Fruit fly (Drosophila melanogaster): ENCODE data around the gene CG9747.

DNA sequence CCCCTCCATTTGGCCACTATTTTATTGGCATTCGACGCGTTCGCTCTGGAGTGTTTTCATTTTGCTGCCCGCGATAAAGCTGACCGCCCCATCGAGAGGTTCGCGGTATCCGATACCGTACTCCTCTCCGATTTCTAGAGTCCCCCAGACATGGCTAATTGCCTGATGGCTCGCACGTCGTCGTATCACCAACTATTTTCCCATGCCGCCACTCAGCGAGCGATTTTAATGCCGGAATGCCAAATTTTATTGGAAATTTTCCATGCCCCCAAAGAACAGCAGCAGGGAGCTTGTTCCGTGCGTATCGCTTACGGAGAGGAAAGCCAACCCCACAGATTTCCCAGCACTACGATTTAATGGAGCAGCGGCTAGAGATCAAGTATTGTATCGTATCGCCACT lies 10.0 kb upstream of the CG9747 start:
- TF ChIP-seq CG8478 (optimal IDR thresholded peaks at IDR 0.05) (no peak), EcR (GFP tag; optimal IDR thresholded peaks at IDR 0.05) (no peak), usp (GFP tag; optimal IDR thresholded peaks at IDR 0.05) (no peak), psq (optimal IDR thresholded peaks at IDR 0.05) (no peak), pan (optimal IDR thresholded peaks at IDR 0.05) (no peak)

Measured in whole organism.